Worm (Caenorhabditis elegans) whole organism, L2 larva: ENCODE results near the gene C09G9.3.

Source experiments
- aly-2 ChIP-seq: fragments of 150-350 bp; optimal IDR thresholded peaks from 2 replicates; lab custom pipeline; 2014; ENCODE audit warnings: missing biosample characterization, missing genetic modification characterization
- ama-1 ChIP-seq: fragments of 150-350 bp; optimal IDR thresholded peaks from 2 replicates; lab custom pipeline; 2018; ENCODE audit warnings: inconsistent platforms
- ceh-16 ChIP-seq: fragments of 150-350 bp; optimal IDR thresholded peaks from 2 replicates; lab custom pipeline; 2014; ENCODE audit warnings: missing biosample characterization, missing genetic modification characterization
- ceh-82 ChIP-seq: fragments of 150-350 bp; optimal IDR thresholded peaks from 2 replicates; lab custom pipeline; 2014; ENCODE audit warnings: missing biosample characterization, missing genetic modification characterization
- egl-27 ChIP-seq: sonication (generic microtip); optimal IDR thresholded peaks from 3 replicates; lab custom pipeline; 2017; ENCODE audit warnings: missing biosample characterization, missing genetic modification reagents, missing genetic modification characterization
- elt-3 ChIP-seq: sonication (generic microtip); optimal IDR thresholded peaks from 2 replicates; lab custom pipeline; 2017; ENCODE audit warnings: missing biosample characterization, missing genetic modification characterization
- lsy-2 ChIP-seq, 2 experiments: fragments of 150-350 bp in 1 of 2; sonication (generic microtip) in 1 of 2; optimal IDR thresholded peaks; 2 replicates each; lab custom pipeline; 2014 to 2017; ENCODE audit warnings: missing biosample characterization in 2 of 2, missing genetic modification characterization in 2 of 2
- mdl-1 ChIP-seq, 2 experiments: fragments of 150-350 bp in 1 of 2; sonication (generic microtip) in 1 of 2; optimal IDR thresholded peaks; 2 replicates each; lab custom pipeline; 2017; ENCODE audit warnings: missing biosample characterization in 2 of 2, missing genetic modification characterization in 2 of 2
- nhr-77 ChIP-seq: fragments of 150-350 bp; optimal IDR thresholded peaks from 2 replicates; lab custom pipeline; 2014; ENCODE audit warnings: missing biosample characterization, missing genetic modification characterization
- skn-1 ChIP-seq: sonication (generic microtip); optimal IDR thresholded peaks from 2 replicates; lab custom pipeline; 2017; ENCODE audit warnings: missing biosample characterization, missing genetic modification characterization
- snpc-4 ChIP-seq: fragments of 150-350 bp; optimal IDR thresholded peaks from 2 replicates; lab custom pipeline; 2014; ENCODE audit warnings: missing biosample characterization, missing genetic modification characterization
- unc-55 ChIP-seq: fragments of 150-350 bp; sonication (generic microtip); optimal IDR thresholded peaks from 3 replicates; lab custom pipeline; 2014; ENCODE audit warnings: missing biosample characterization, missing genetic modification reagents, missing genetic modification characterization
- unc-62 ChIP-seq: fragments of 150-350 bp; optimal IDR thresholded peaks from 2 replicates; lab custom pipeline; 2014; ENCODE audit warnings: missing biosample characterization, missing genetic modification reagents, missing genetic modification characterization
- ztf-1 ChIP-seq: fragments of 200-800 bp; sonication (Bioruptor generic); conservative IDR thresholded peaks from 2 replicates; pipeline ENCODE4 v1.3.6; 2022; ENCODE audit warnings: missing genetic modification characterization, missing compliant biosample characterization

DNA sequence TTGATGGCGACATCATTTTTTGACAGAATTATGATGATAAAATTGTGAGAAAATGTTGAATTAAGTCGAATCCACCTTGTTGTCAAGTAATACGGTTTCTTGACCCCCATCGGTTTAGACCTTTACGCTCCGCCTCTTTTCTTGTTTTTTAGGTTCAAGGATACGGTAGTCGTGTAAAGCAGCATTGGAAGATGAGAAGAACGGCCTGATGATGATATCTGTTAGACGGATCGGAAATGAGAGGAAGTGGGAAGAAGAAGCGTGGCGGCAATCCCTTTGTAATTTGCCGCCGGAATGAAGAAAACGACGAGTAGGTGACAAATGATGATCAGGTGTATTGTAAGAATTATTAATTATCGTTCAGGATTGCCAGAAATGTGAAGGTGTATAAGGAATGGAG, 7.0 kb upstream of the C09G9.3 start, which contains the start of gene npax-4:
- TF ChIP-seq skn-1 (tag; lab: Kevin White, UChicago) (no peak), nhr-77 (tag; lab: Kevin White, UChicago) (no peak), unc-62 (GFP tag; lab: Kevin White, UChicago) (no peak), ceh-82 (no peak), elt-3 (tag; lab: Kevin White, UChicago) (no peak), egl-27 (tag; lab: Kevin White, UChicago) (no peak), snpc-4 (no peak), ama-1 (lab: Kevin White, UChicago) (no peak), mdl-1 (tag; optimal IDR thresholded peaks at IDR 0.05; lab: Kevin White, UChicago) (no peak), ztf-1 (no peak), aly-2 (tag; lab: Kevin White, UChicago) (no peak), lsy-2 (tag; optimal IDR thresholded peaks at IDR 0.05; lab: Kevin White, UChicago) (no peak), ceh-16 (no peak), unc-55 (GFP tag; lab: Kevin White, UChicago) (no peak)
